Fruit fly (Drosophila melanogaster): ENCODE results near the gene CG34183.

Gene CG34183

DNA sequence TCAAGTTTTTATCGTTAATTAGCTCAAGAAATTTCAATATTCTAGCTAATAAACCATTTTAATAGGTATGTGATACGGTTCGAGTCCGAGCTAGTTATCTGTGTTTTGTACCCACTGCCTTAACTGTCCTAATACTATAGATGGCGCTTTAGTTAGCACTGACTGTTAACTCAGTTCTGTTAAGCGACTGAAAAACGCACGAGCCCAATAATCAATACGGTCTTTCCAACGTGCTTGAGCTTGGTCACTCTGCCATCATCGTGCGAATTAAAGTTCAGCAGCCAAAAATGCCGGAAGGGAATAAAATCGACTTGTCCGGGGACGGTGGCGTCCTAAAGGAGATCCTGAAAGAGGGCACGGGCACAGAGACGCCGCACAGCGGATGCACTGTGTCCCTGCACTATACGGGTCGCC is 2.7 kb downstream of the CG34183 start, which contains the start of gene Fkbp59:
TSS of gene Fkbp59 (plus strand) at position 150 of the 414 bp plus-strand sequence.
- TF ChIP-seq Vsx2 (GFP tag; optimal IDR thresholded peaks at IDR 0.05; ENCODE audit: partially characterized antibody) (peak; percentile 99), dl (GFP tag; optimal IDR thresholded peaks at IDR 0.05; ENCODE audit: insufficient read depth in 1 of 2, partially characterized antibody in 2 of 2) (no peak), Myc (optimal IDR thresholded peaks at IDR 0.05) (peak; percentile 83)

DNA sequence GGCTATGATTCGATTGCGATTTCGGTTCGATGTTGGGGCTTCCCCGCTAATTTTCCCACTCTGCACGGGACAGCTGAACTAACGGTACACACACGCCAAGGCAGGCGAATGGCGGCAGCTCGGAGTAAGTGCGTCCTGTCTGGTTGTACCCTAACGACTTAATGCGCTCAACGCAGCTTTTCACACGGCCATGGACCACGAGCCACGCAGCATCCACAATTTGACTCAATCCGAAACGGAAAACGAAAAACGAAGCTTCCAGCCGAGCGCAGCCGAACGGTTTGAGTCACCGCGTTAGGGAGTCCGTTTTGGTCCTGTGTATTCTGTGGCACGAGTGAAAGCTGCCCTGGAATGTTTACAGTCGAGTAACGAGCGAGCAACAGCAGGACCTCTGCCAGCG is 4.5 kb downstream of the CG34183 start, which contains the start of gene nAChRalpha6:
TSS of gene nAChRalpha6 (minus strand) at position 165 of the 400 bp plus-strand sequence.
- TF ChIP-seq Hnf4 (GFP tag; optimal IDR thresholded peaks at IDR 0.05): no peak
- no peak for TF ChIP-seq Dif (GFP tag; optimal IDR thresholded peaks at IDR 0.05; ENCODE audit: partially characterized antibody)
- TF ChIP-seq Mio (GFP tag; optimal IDR thresholded peaks at IDR 0.05): no peak
- TF ChIP-seq dsf (GFP tag; optimal IDR thresholded peaks at IDR 0.05; ENCODE audit: borderline replicate concordance): no peak
- TF ChIP-seq Sp1 (GFP tag; optimal IDR thresholded peaks at IDR 0.05): no peak
- no peak for TF ChIP-seq ey (GFP tag; optimal IDR thresholded peaks at IDR 0.05)
- TF ChIP-seq Dfd (GFP tag; optimal IDR thresholded peaks at IDR 0.05): no peak
- TF ChIP-seq brk (GFP tag; optimal IDR thresholded peaks at IDR 0.05): no peak
- TF ChIP-seq lola (GFP tag; optimal IDR thresholded peaks at IDR 0.05): no peak
- TF ChIP-seq Abd-B (GFP tag; optimal IDR thresholded peaks at IDR 0.05): no peak
- no peak for TF ChIP-seq N (GFP tag; optimal IDR thresholded peaks at IDR 0.05)
- TF ChIP-seq psq (GFP tag; optimal IDR thresholded peaks at IDR 0.05): no peak
- TF ChIP-seq Rel (GFP tag; optimal IDR thresholded peaks at IDR 0.05): no peak
- no peak for TF ChIP-seq Rel (tag; optimal IDR thresholded peaks at IDR 0.05)
- no peak for TF ChIP-seq fru (GFP tag; optimal IDR thresholded peaks at IDR 0.05)
- TF ChIP-seq Hr83 (GFP tag; optimal IDR thresholded peaks at IDR 0.05; ENCODE audit: poor library complexity, severe bottlenecking): no peak
- no peak for TF ChIP-seq Hr78 (GFP tag; optimal IDR thresholded peaks at IDR 0.05)
- TF ChIP-seq woc (GFP tag; optimal IDR thresholded peaks at IDR 0.05): no peak
- no peak for TF ChIP-seq pan (optimal IDR thresholded peaks at IDR 0.05)

DNA sequence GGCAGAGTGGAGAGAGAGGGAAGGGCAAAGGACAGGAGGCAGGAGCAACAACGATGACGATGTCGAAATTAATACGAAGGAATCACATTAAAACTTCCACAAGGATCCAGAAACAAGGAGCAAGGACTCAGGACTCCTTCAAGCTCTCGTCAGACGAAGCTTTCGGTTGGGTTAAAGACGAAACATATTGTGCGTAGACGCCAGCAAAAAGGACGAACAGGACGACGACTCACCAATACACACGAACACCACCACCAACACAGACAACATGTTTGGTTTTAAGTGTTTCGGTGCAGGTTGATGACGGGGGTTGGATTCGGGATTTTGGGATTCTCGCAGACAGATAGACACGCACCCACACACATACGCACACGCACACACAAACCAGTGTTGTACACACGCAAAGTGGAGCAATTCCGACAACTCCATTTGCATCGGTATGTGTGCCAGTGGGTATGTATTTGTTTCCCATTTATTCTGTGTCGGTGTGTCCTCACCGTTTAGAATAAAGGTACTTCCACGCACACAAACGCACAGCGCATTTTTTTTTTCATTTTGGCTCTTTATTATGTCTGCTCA is 8.1 kb downstream of the CG34183 start:
- TF ChIP-seq sv (GFP tag; optimal IDR thresholded peaks at IDR 0.05) (no peak), tai (GFP tag; optimal IDR thresholded peaks at IDR 0.05) (no peak), dl (GFP tag; optimal IDR thresholded peaks at IDR 0.05; ENCODE audit: insufficient read depth in 1 of 2, partially characterized antibody in 2 of 2) (no peak), brk (GFP tag; optimal IDR thresholded peaks at IDR 0.05) (no peak), Abd-B (GFP tag; optimal IDR thresholded peaks at IDR 0.05) (no peak), sage (GFP tag; optimal IDR thresholded peaks at IDR 0.05) (no peak), Dfd (GFP tag; optimal IDR thresholded peaks at IDR 0.05) (no peak), lola (GFP tag; optimal IDR thresholded peaks at IDR 0.05) (no peak), dsf (GFP tag; optimal IDR thresholded peaks at IDR 0.05; ENCODE audit: borderline replicate concordance) (no peak), Hnf4 (GFP tag; optimal IDR thresholded peaks at IDR 0.05) (no peak), rgr (GFP tag; optimal IDR thresholded peaks at IDR 0.05) (no peak), fru (GFP tag; optimal IDR thresholded peaks at IDR 0.05) (no peak), ey (GFP tag; optimal IDR thresholded peaks at IDR 0.05) (no peak), CrebA (GFP tag; optimal IDR thresholded peaks at IDR 0.05; ENCODE audit: borderline replicate concordance) (no peak), HLH106 (tag; optimal IDR thresholded peaks at IDR 0.05) (no peak), jim (GFP tag; optimal IDR thresholded peaks at IDR 0.05) (no peak), GATAd (GFP tag; optimal IDR thresholded peaks at IDR 0.05) (no peak), Rel (GFP tag; optimal IDR thresholded peaks at IDR 0.05) (no peak), Rel (tag; optimal IDR thresholded peaks at IDR 0.05) (no peak), Mio (GFP tag; optimal IDR thresholded peaks at IDR 0.05) (no peak), Vsx2 (GFP tag; optimal IDR thresholded peaks at IDR 0.05; ENCODE audit: partially characterized antibody) (no peak)

DNA sequence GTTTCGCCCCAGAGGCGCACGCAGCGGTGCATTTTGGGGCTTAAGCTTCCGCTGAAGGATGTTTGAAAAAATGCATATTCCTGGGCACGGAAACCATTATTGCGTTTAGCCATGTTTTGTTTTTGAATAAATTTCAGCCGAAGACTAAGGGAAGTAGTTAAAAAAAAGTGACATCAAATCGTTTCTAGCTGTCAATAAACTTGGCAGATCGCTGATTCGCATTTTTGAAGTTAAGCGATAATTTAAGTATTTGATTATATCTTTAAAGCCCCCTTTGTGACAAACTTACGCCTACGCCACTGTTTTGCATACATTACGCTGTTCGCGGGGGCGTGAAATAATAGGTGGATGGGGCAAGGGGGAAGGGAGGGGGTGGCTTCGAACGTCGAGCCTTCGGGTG is 26.2 kb downstream of the CG34183 start:
- no peak for TF ChIP-seq Jra (GFP tag; optimal IDR thresholded peaks at IDR 0.05)
- no peak for TF ChIP-seq dmrt93B (GFP tag; optimal IDR thresholded peaks at IDR 0.05)
- TF ChIP-seq sage (GFP tag; optimal IDR thresholded peaks at IDR 0.05): no peak
- no peak for TF ChIP-seq sv (GFP tag; optimal IDR thresholded peaks at IDR 0.05)
- TF ChIP-seq Sp1 (GFP tag; optimal IDR thresholded peaks at IDR 0.05): peak; percentile 23
- no peak for TF ChIP-seq Hr83 (GFP tag; optimal IDR thresholded peaks at IDR 0.05; ENCODE audit: poor library complexity, severe bottlenecking)
- TF ChIP-seq fru (GFP tag; optimal IDR thresholded peaks at IDR 0.05): peak; percentile 18
- no peak for TF ChIP-seq CG9705 (GFP tag; optimal IDR thresholded peaks at IDR 0.05)
- TF ChIP-seq dsf (GFP tag; optimal IDR thresholded peaks at IDR 0.05; ENCODE audit: borderline replicate concordance): no peak
- no peak for TF ChIP-seq Dif (GFP tag; optimal IDR thresholded peaks at IDR 0.05; ENCODE audit: partially characterized antibody)
- TF ChIP-seq Myc (optimal IDR thresholded peaks at IDR 0.05): no peak
- TF ChIP-seq foxo (GFP tag; optimal IDR thresholded peaks at IDR 0.05): peak in 1 of 2 experiments; percentile 35
- no peak for TF ChIP-seq Hr78 (GFP tag; optimal IDR thresholded peaks at IDR 0.05)
- TF ChIP-seq psq (GFP tag; optimal IDR thresholded peaks at IDR 0.05): no peak
- TF ChIP-seq ey (GFP tag; optimal IDR thresholded peaks at IDR 0.05): peak; percentile 12
- peak; percentile 17 for TF ChIP-seq HLH106 (tag; optimal IDR thresholded peaks at IDR 0.05)
- TF ChIP-seq CG32264 (GFP tag; optimal IDR thresholded peaks at IDR 0.05): no peak

All from whole organism, wandering third instar larva.